Worm (Caenorhabditis elegans) whole organism, L3 larva: Measurements from ENCODE around the gene dyf-19.

Source experiments
- R02D3.7 ChIP-seq: fragments of 150-350 bp; optimal IDR thresholded peaks from 2 replicates; lab custom pipeline; 2014; ENCODE audit warnings: missing biosample characterization, missing genetic modification characterization
- aly-2 ChIP-seq: fragments of 150-350 bp; optimal IDR thresholded peaks from 2 replicates; lab custom pipeline; 2014; ENCODE audit warnings: missing biosample characterization, missing genetic modification characterization
- ama-1 ChIP-seq: fragments of 150-350 bp; optimal IDR thresholded peaks from 2 replicates; lab custom pipeline; 2018
- ceh-16 ChIP-seq: sonication (generic microtip); optimal IDR thresholded peaks from 2 replicates; lab custom pipeline; 2017; ENCODE audit warnings: missing biosample characterization, missing genetic modification characterization
- ceh-82 ChIP-seq: fragments of 150-350 bp; optimal IDR thresholded peaks from 2 replicates; lab custom pipeline; 2014; ENCODE audit warnings: missing biosample characterization, missing genetic modification characterization
- ceh-9 ChIP-seq: sonication (generic microtip); optimal IDR thresholded peaks from 2 replicates; lab custom pipeline; 2018; ENCODE audit warnings: missing biosample characterization, missing genetic modification characterization
- daf-12 ChIP-seq: fragments of 150-350 bp; optimal IDR thresholded peaks from 2 replicates; lab custom pipeline; 2014; ENCODE audit warnings: missing biosample characterization, missing genetic modification reagents, missing genetic modification characterization
- egl-5 ChIP-seq: fragments of 150-350 bp; optimal IDR thresholded peaks from 2 replicates; lab custom pipeline; 2017; ENCODE audit warnings: missing biosample characterization, missing genetic modification reagents, missing genetic modification characterization, inconsistent platforms
- elt-1 ChIP-seq: fragments of 150-350 bp; optimal IDR thresholded peaks from 2 replicates; lab custom pipeline; 2014; ENCODE audit warnings: missing biosample characterization, missing genetic modification characterization
- elt-2 ChIP-seq: sonication (generic microtip); optimal IDR thresholded peaks from 2 replicates; lab custom pipeline; 2016; ENCODE audit warnings: missing genetic modification reagents, mild to moderate bottlenecking, missing genetic modification characterization, missing compliant biosample characterization
- elt-3 ChIP-seq, 3 experiments: fragments of 150-350 bp in 1 of 3; sonication (generic microtip) in 2 of 3; optimal IDR thresholded peaks; 2 replicates in 2 of 3; 4 replicates in 1 of 3; lab custom pipeline; 2014 to 2017; ENCODE audit warnings: missing biosample characterization in 3 of 3, missing genetic modification characterization in 3 of 3
- eor-1 ChIP-seq, 2 experiments: fragments of 150-350 bp; optimal IDR thresholded peaks; 2 replicates each; lab custom pipeline; 2014 to 2018; ENCODE audit warnings: missing biosample characterization in 2 of 2, missing genetic modification characterization in 2 of 2
- fkh-10 ChIP-seq: sonication (generic microtip); optimal IDR thresholded peaks from 2 replicates; lab custom pipeline; 2017; ENCODE audit warnings: missing biosample characterization, missing genetic modification reagents, missing genetic modification characterization
- fkh-2 ChIP-seq: fragments of 150-350 bp; optimal IDR thresholded peaks from 2 replicates; lab custom pipeline; 2014; ENCODE audit warnings: missing biosample characterization, missing genetic modification reagents, missing genetic modification characterization
- fos-1 ChIP-seq: fragments of 150-350 bp; optimal IDR thresholded peaks from 2 replicates; lab custom pipeline; 2014; ENCODE audit warnings: missing biosample characterization, missing genetic modification characterization
- hmg-11 ChIP-seq: sonication (generic microtip); optimal IDR thresholded peaks from 2 replicates; lab custom pipeline; 2016; ENCODE audit warnings: missing genetic modification characterization, missing compliant biosample characterization
- jun-1 ChIP-seq: fragments of 150-350 bp; optimal IDR thresholded peaks from 2 replicates; lab custom pipeline; 2014; ENCODE audit warnings: missing biosample characterization, missing genetic modification reagents, missing genetic modification characterization
- lin-15B ChIP-seq: fragments of 150-350 bp; optimal IDR thresholded peaks from 2 replicates; lab custom pipeline; 2014; ENCODE audit warnings: missing biosample characterization, missing genetic modification characterization
- lin-39 ChIP-seq: fragments of 150-350 bp; optimal IDR thresholded peaks from 2 replicates; lab custom pipeline; 2018; ENCODE audit warnings: missing biosample characterization, missing genetic modification reagents, missing genetic modification characterization
- lsy-12 ChIP-seq: sonication (generic microtip); optimal IDR thresholded peaks from 2 replicates; lab custom pipeline; 2016; ENCODE audit warnings: mild to moderate bottlenecking, missing genetic modification characterization, missing compliant biosample characterization
- mdl-1 ChIP-seq: fragments of 150-350 bp; optimal IDR thresholded peaks from 2 replicates; lab custom pipeline; 2014; ENCODE audit warnings: missing biosample characterization, missing genetic modification characterization
- nfya-1 ChIP-seq: sonication (generic microtip); optimal IDR thresholded peaks from 2 replicates; lab custom pipeline; 2017; ENCODE audit warnings: missing genetic modification characterization, mild to moderate bottlenecking, missing compliant biosample characterization, antibody characterized with exemption, moderate library complexity; ENCODE audit not compliant: insufficient read depth
- nhr-12 ChIP-seq: fragments of 150-350 bp; optimal IDR thresholded peaks from 2 replicates; lab custom pipeline; 2014; ENCODE audit warnings: missing biosample characterization, missing genetic modification characterization
- nhr-23 ChIP-seq: fragments of 150-350 bp; optimal IDR thresholded peaks from 2 replicates; lab custom pipeline; 2014; ENCODE audit warnings: missing biosample characterization, missing genetic modification reagents, missing genetic modification characterization
- nhr-237 ChIP-seq: fragments of 150-350 bp; optimal IDR thresholded peaks from 2 replicates; lab custom pipeline; 2014; ENCODE audit warnings: missing biosample characterization, missing genetic modification characterization
- nhr-25 ChIP-seq: sonication (generic microtip); optimal IDR thresholded peaks from 2 replicates; lab custom pipeline; 2017; ENCODE audit warnings: missing biosample characterization, missing genetic modification characterization
- nhr-28 ChIP-seq: fragments of 150-350 bp; optimal IDR thresholded peaks from 2 replicates; lab custom pipeline; 2014; ENCODE audit warnings: missing biosample characterization, missing genetic modification characterization
- nhr-43 ChIP-seq: sonication (generic microtip); optimal IDR thresholded peaks from 2 replicates; lab custom pipeline; 2016; ENCODE audit warnings: mild to moderate bottlenecking, missing genetic modification characterization, missing compliant biosample characterization; ENCODE audit not compliant: poor library complexity, severe bottlenecking
- nhr-67 ChIP-seq: fragments of 150-350 bp; optimal IDR thresholded peaks from 2 replicates; lab custom pipeline; 2014; ENCODE audit warnings: missing biosample characterization, missing genetic modification characterization
- nhr-76 ChIP-seq: fragments of 150-350 bp; sonication (generic microtip); optimal IDR thresholded peaks from 5 replicates; lab custom pipeline; 2014; ENCODE audit warnings: missing biosample characterization, missing genetic modification characterization
- nhr-77 ChIP-seq: fragments of 150-350 bp; optimal IDR thresholded peaks from 2 replicates; lab custom pipeline; 2014; ENCODE audit warnings: missing biosample characterization, missing genetic modification characterization
- pha-4 ChIP-seq: fragments of 150-350 bp; optimal IDR thresholded peaks from 2 replicates; lab custom pipeline; 2014; ENCODE audit warnings: missing biosample characterization, missing genetic modification reagents, missing genetic modification characterization
- pqm-1 ChIP-seq: fragments of 150-350 bp; optimal IDR thresholded peaks from 2 replicates; lab custom pipeline; 2017; ENCODE audit warnings: missing biosample characterization, missing genetic modification characterization, inconsistent platforms
- sea-2 ChIP-seq: fragments of 150-350 bp; sonication (generic microtip); optimal IDR thresholded peaks from 4 replicates; lab custom pipeline; 2014; ENCODE audit warnings: missing biosample characterization, missing genetic modification reagents, missing genetic modification characterization
- skn-1 ChIP-seq: fragments of 150-350 bp; optimal IDR thresholded peaks from 2 replicates; lab custom pipeline; 2014; ENCODE audit warnings: missing biosample characterization, missing genetic modification characterization
- snpc-4 ChIP-seq: fragments of 150-350 bp; optimal IDR thresholded peaks from 2 replicates; lab custom pipeline; 2014; ENCODE audit warnings: missing biosample characterization, missing genetic modification characterization
- tbx-2 ChIP-seq: sonication (generic microtip); optimal IDR thresholded peaks from 2 replicates; lab custom pipeline; 2016; ENCODE audit warnings: mild to moderate bottlenecking, missing genetic modification characterization, missing compliant biosample characterization
- unc-62 ChIP-seq: fragments of 150-350 bp; sonication (generic microtip); optimal IDR thresholded peaks from 4 replicates; lab custom pipeline; 2014; ENCODE audit warnings: missing biosample characterization, missing genetic modification reagents, missing genetic modification characterization
- ztf-11 ChIP-seq: fragments of 150-350 bp; optimal IDR thresholded peaks from 2 replicates; lab custom pipeline; 2014; ENCODE audit warnings: missing biosample characterization, missing genetic modification characterization
- ztf-4 ChIP-seq: fragments of 150-350 bp; optimal IDR thresholded peaks from 2 replicates; lab custom pipeline; 2014; ENCODE audit warnings: missing biosample characterization, missing genetic modification characterization

Gene dyf-19

DNA sequence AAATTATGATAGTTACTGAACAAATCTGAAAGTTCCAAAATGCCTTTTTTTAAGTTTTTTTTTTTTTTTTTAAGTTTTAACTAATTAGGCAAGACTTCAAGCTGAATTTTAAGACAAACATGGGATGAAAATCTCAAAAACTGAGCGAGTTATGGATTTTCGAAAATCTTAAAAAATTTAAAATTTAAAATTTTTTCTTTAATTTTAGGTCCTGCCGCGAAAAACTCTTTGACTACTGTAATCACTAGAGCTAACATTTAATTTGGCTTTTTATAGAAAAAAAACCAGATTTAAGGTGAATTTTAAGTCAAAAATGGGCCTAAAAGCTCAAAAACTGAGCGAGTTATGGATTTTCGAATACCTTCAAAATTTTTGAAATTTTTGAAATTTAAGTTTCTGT is 15.7 kb upstream of the dyf-19 start, which contains the start of gene grsp-1:
TSS of gene grsp-1 (plus strand) at position 301 of the 400 bp plus-strand sequence.
- no peak for TF ChIP-seq pqm-1 (tag; lab: Kevin White, UChicago)
- no peak for TF ChIP-seq fos-1
- no peak for TF ChIP-seq nhr-23 (tag; lab: Kevin White, UChicago)
- no peak for TF ChIP-seq unc-62 (GFP tag; lab: Kevin White, UChicago)
- no peak for TF ChIP-seq ama-1 (lab: Kevin White, UChicago)
- TF ChIP-seq ztf-11 (tag; lab: Kevin White, UChicago), result no peak
- TF ChIP-seq fkh-10 (GFP tag; lab: Kevin White, UChicago), result no peak

DNA sequence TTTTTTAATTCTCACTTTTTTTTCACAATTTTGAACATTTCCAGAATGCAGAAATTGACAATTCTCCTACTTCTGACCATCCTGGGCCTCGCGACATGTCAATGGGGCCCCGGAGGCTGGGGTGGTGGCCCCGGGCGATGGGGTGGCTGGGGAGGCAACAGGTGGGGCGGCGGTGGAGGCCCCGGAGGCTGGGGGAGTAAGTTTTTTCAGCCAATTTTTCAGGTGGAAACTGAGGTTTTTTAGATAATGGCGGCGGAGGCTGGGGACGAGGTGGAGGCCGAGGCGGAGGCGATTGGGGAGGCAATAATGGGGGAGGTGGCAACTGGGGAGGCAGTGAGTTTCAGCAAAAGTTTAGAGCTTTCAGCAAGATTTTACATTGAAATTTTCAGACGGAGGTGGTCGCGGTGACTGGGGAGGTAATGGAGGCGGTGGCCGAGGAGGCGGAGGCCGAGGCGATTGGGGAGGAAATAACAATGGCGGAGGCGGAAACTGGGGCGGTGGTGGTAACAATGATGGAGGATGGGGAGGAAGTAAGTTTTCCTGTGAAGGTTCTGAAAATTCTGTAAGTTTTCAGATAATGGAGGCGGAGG is 14.6 kb upstream of the dyf-19 start:
- TF ChIP-seq ztf-4 (tag; lab: Kevin White, UChicago), result peak; percentile 23
- TF ChIP-seq elt-1 (tag; lab: Kevin White, UChicago), result no peak
- TF ChIP-seq, all 47 proteins: peak for 1

DNA sequence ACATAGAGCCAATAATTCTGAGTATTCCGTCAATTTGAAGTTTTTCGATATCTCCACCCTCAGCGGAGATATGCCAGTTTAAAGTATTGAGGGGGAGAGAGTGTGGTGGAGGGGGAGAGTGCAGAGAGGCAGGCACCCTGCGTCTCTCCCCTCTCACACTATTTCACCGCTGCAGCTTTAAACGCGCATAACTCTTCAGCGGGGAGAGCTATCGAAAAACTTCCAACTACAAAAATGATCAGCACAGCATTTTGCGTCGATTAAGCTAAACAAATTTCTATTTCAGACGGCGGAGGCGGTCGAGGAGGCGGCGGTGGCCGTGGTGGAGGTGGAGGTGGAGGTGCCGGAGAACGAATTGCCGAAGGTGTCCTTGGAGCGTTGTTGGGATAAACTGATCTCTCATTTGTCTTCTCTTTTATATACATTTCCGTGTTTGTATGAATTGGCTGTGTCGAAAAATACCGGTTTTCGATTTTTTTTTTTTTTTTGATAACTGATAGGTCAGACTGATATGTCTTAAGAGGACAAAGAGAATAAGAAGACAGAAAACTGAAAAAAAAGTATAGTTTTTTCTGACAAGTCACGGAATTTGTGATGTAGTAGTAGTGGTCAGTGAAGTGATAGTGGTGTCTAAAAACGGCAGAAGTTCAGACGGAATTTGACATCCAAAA is 13.0 kb upstream of the dyf-19 start:
- TF ChIP-seq nhr-23 (tag; lab: Kevin White, UChicago) (peak; percentile 60), snpc-4 (no peak), fkh-10 (GFP tag; lab: Kevin White, UChicago) (no peak), ceh-16 (tag; lab: Kevin White, UChicago) (no peak), lin-15B (tag; lab: Kevin White, UChicago) (no peak), ama-1 (lab: Kevin White, UChicago) (peak; percentile 80), nfya-1 (tag; lab: Kevin White, UChicago) (peak; percentile 25), egl-5 (tag; lab: Kevin White, UChicago) (no peak), pqm-1 (tag; lab: Kevin White, UChicago) (no peak), nhr-43 (peak; percentile 59), nhr-28 (tag; lab: Kevin White, UChicago) (no peak), skn-1 (tag; lab: Kevin White, UChicago) (no peak), ztf-4 (tag; lab: Kevin White, UChicago) (no peak)

DNA sequence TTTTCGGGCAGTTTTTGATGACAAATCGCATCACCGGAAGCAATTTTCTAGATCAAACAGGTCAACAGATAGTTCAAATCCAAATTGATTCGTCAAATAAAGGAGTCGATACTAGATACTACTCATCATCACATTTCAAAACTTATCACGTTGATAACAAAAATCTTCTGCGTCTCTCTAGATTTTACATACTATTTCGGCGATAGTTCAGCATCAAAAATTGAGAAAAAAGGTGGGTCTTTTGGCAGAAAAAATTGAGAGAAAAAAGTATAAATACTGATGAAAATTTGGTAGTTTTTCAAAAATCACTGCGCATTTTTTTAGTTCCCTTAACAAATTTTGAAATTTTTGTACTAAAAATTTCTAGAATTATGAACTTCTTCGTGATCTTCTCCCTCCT is 11.7 kb upstream of the dyf-19 start, which contains the start of gene nlp-26:
TSS of gene nlp-26 (plus strand) at position 301 of the 400 bp plus-strand sequence.
- TF ChIP-seq fos-1 (no peak), nhr-43 (peak; percentile 13)

DNA sequence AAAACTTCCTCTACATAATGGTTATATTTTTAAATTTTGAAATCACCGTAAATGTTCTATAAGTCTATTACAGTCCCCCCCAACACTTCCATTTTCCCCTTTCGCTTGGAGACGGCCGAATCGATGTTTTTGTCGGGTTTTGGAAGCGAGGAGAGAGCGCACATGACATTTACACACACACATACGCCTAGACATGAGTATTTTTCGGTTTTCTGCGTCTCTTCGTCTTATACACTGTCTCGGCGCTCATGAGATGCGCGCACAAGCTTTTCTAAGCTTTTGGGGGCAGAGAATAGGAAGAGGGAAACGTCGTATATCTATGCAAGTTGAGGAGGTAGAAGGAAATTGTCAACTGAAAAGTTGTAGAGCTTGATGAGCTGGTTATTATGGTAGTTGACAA is 4.8 kb upstream of the dyf-19 start:
- no peak for TF ChIP-seq nhr-43
- TF ChIP-seq pha-4, result peak; percentile 35
- no peak for TF ChIP-seq skn-1 (tag; lab: Kevin White, UChicago)
- no peak for TF ChIP-seq ceh-9 (tag; lab: Kevin White, UChicago)
- TF ChIP-seq nhr-23 (tag; lab: Kevin White, UChicago), result no peak
- no peak for TF ChIP-seq elt-3 (tag; optimal IDR thresholded peaks at IDR 0.05; lab: Kevin White, UChicago)
- peak; percentile 0 for TF ChIP-seq lin-39 (tag; lab: Kevin White, UChicago)
- no peak for TF ChIP-seq fkh-10 (GFP tag; lab: Kevin White, UChicago)
- no peak for TF ChIP-seq pqm-1 (tag; lab: Kevin White, UChicago)
- TF ChIP-seq elt-1 (tag; lab: Kevin White, UChicago), result no peak
- TF ChIP-seq ceh-82, result no peak
- TF ChIP-seq lsy-12, result no peak
- no peak for TF ChIP-seq tbx-2
- TF ChIP-seq eor-1 (tag; optimal IDR thresholded peaks at IDR 0.05; lab: Kevin White, UChicago), result no peak
- no peak for TF ChIP-seq nhr-67
- no peak for TF ChIP-seq fos-1
- TF ChIP-seq ceh-16 (tag; lab: Kevin White, UChicago), result no peak
- TF ChIP-seq nhr-237 (tag; lab: Kevin White, UChicago), result no peak
- no peak for TF ChIP-seq ama-1 (lab: Kevin White, UChicago)
- no peak for TF ChIP-seq ztf-4 (tag; lab: Kevin White, UChicago)
- TF ChIP-seq hmg-11 (tag; lab: Kevin White, UChicago), result peak; percentile 62
- no peak for TF ChIP-seq nhr-12
- no peak for TF ChIP-seq mdl-1 (tag; lab: Kevin White, UChicago)
- TF ChIP-seq egl-5 (tag; lab: Kevin White, UChicago), result peak; percentile 34
- peak; percentile 52 for TF ChIP-seq nfya-1 (tag; lab: Kevin White, UChicago)
- TF ChIP-seq sea-2 (GFP tag; lab: Kevin White, UChicago), result no peak
- TF ChIP-seq nhr-25, result no peak
- TF ChIP-seq elt-2 (tag; lab: Kevin White, UChicago), result no peak
- no peak for TF ChIP-seq nhr-76
- TF ChIP-seq fkh-2 (tag; lab: Kevin White, UChicago), result no peak
- TF ChIP-seq nhr-77 (tag; lab: Kevin White, UChicago), result no peak
- no peak for TF ChIP-seq aly-2 (tag; lab: Kevin White, UChicago)
- no peak for TF ChIP-seq snpc-4
- TF ChIP-seq R02D3.7, result no peak
- no peak for TF ChIP-seq jun-1 (tag; lab: Kevin White, UChicago)
- TF ChIP-seq lin-15B (tag; lab: Kevin White, UChicago), result no peak
- TF ChIP-seq daf-12, result no peak
